Fruit fly (Drosophila melanogaster) whole organism, prepupa: ENCODE measurements around the gene mthl5.

Experiments used
- Blimp-1 ChIP-seq: fragments of 200-800 bp; sonication (Bioruptor generic); optimal IDR thresholded peaks from 3 replicates; lab custom pipeline; 2017; ENCODE audit warnings: missing biosample characterization, missing genetic modification characterization, mild to moderate bottlenecking, moderate library complexity, missing genetic modification reagents
- CG10631 ChIP-seq: fragments of 200-800 bp; sonication (Bioruptor generic); optimal IDR thresholded peaks from 2 replicates; lab custom pipeline; 2016; ENCODE audit warnings: missing biosample characterization, missing genetic modification characterization
- CG11294 ChIP-seq: fragments of 200-800 bp; sonication (Bioruptor generic); IDR thresholded peaks from 2 replicates; pipeline ENCODE4 v1.3.6; 2022; ENCODE audit warnings: missing biosample characterization, missing genetic modification characterization
- CG11762 ChIP-seq: fragments of 200-800 bp; sonication (Bioruptor generic); optimal IDR thresholded peaks from 3 replicates; lab custom pipeline; 2016; ENCODE audit warnings: missing biosample characterization, missing genetic modification characterization; ENCODE audit not compliant: insufficient read depth
- CG16779 ChIP-seq: fragments of 200-800 bp; sonication (Bioruptor generic); optimal IDR thresholded peaks from 3 replicates; lab custom pipeline; 2017; ENCODE audit warnings: missing biosample characterization, mild to moderate bottlenecking, missing genetic modification characterization
- CG3032 ChIP-seq: fragments of 200-800 bp; optimal IDR thresholded peaks from 2 replicates; lab custom pipeline; 2019; ENCODE audit warnings: missing biosample characterization, mild to moderate bottlenecking, missing genetic modification characterization, moderate library complexity
- CG31627 ChIP-seq: fragments of 200-800 bp; sonication (Bioruptor generic); optimal IDR thresholded peaks from 3 replicates; lab custom pipeline; 2016; ENCODE audit warnings: missing biosample characterization, missing genetic modification characterization
- CG32006 ChIP-seq: fragments of 200-800 bp; sonication (Bioruptor generic); optimal IDR thresholded peaks from 3 replicates; lab custom pipeline; 2017; ENCODE audit warnings: missing biosample characterization, mild to moderate bottlenecking, missing genetic modification characterization
- CG34406 ChIP-seq: fragments of 200-800 bp; sonication (Bioruptor generic); optimal IDR thresholded peaks from 3 replicates; lab custom pipeline; 2016; ENCODE audit warnings: missing biosample characterization, missing genetic modification characterization
- CG3919 ChIP-seq: fragments of 200-800 bp; sonication (Bioruptor generic); optimal IDR thresholded peaks from 3 replicates; lab custom pipeline; 2016; ENCODE audit warnings: missing biosample characterization, missing genetic modification characterization
- CG4318 ChIP-seq: fragments of 200-800 bp; sonication (Bioruptor generic); optimal IDR thresholded peaks from 3 replicates; lab custom pipeline; 2017; ENCODE audit warnings: missing biosample characterization, mild to moderate bottlenecking, missing genetic modification characterization
- CG6276 ChIP-seq: fragments of 200-800 bp; sonication (Bioruptor generic); optimal IDR thresholded peaks from 2 replicates; lab custom pipeline; 2017; ENCODE audit warnings: missing biosample characterization, mild to moderate bottlenecking, missing genetic modification characterization
- CG6792 ChIP-seq: fragments of 200-800 bp; sonication (Bioruptor generic); optimal IDR thresholded peaks from 3 replicates; lab custom pipeline; 2016; ENCODE audit warnings: missing biosample characterization, missing genetic modification characterization
- CG6808 ChIP-seq: fragments of 200-800 bp; sonication (Bioruptor generic); optimal IDR thresholded peaks from 3 replicates; lab custom pipeline; 2017; ENCODE audit warnings: missing biosample characterization, missing genetic modification characterization, mild to moderate bottlenecking, moderate library complexity, missing genetic modification reagents
- CG7368 ChIP-seq: fragments of 200-800 bp; sonication (Bioruptor generic); optimal IDR thresholded peaks from 3 replicates; lab custom pipeline; 2016; ENCODE audit warnings: missing biosample characterization, missing genetic modification characterization
- CG8119 ChIP-seq: fragments of 200-800 bp; sonication (Bioruptor generic); IDR thresholded peaks from 3 replicates; pipeline ENCODE4 v1.3.6; 2022; ENCODE audit warnings: missing biosample characterization, missing genetic modification characterization
- CG8319 ChIP-seq: fragments of 200-800 bp; sonication (Bioruptor generic); optimal IDR thresholded peaks from 3 replicates; lab custom pipeline; 2016; ENCODE audit warnings: missing biosample characterization, missing genetic modification characterization
- CG8632 ChIP-seq: fragments of 200-800 bp; sonication (Bioruptor generic); optimal IDR thresholded peaks from 3 replicates; lab custom pipeline; 2016; ENCODE audit warnings: missing biosample characterization, missing genetic modification characterization
- CG9139 ChIP-seq: fragments of 200-800 bp; sonication (Bioruptor generic); optimal IDR thresholded peaks from 3 replicates; lab custom pipeline; 2017; ENCODE audit warnings: missing biosample characterization, mild to moderate bottlenecking, missing genetic modification characterization
- Eip78C ChIP-seq: fragments of 200-800 bp; sonication (Bioruptor generic); peaks from one replicate; lab custom pipeline; 2016; ENCODE audit warnings: missing biosample characterization, missing genetic modification characterization
- Eip93F ChIP-seq: fragments of 200-800 bp; sonication (Bioruptor generic); optimal IDR thresholded peaks from 2 replicates; lab custom pipeline; 2016; ENCODE audit warnings: missing biosample characterization, mild to moderate bottlenecking, missing genetic modification characterization
- Ets21C ChIP-seq: fragments of 200-800 bp; sonication (Bioruptor generic); optimal IDR thresholded peaks from 3 replicates; lab custom pipeline; 2016; ENCODE audit warnings: missing biosample characterization, missing genetic modification characterization
- Ets96B ChIP-seq: fragments of 200-800 bp; optimal IDR thresholded peaks from 2 replicates; lab custom pipeline; 2019; ENCODE audit warnings: missing biosample characterization, mild to moderate bottlenecking, missing genetic modification characterization, moderate library complexity
- Gug ChIP-seq: fragments of 200-800 bp; sonication (Bioruptor generic); IDR thresholded peaks from 2 replicates; pipeline ENCODE4 v1.3.6; 2022; ENCODE audit warnings: missing biosample characterization, missing genetic modification characterization
- Hr38 ChIP-seq: sonication (Bioruptor generic); optimal IDR thresholded peaks from 2 replicates; lab custom pipeline; 2016; ENCODE audit warnings: missing biosample characterization, missing genetic modification characterization
- Hr39 ChIP-seq: fragments of 200-800 bp; sonication (Bioruptor generic); optimal IDR thresholded peaks from 2 replicates; lab custom pipeline; 2016; ENCODE audit warnings: missing biosample characterization, missing genetic modification characterization
- Lpt ChIP-seq: fragments of 200-800 bp; sonication (Bioruptor generic); optimal IDR thresholded peaks from 3 replicates; lab custom pipeline; 2016; ENCODE audit warnings: missing biosample characterization, missing genetic modification characterization
- Met ChIP-seq: fragments of 200-800 bp; sonication (Bioruptor generic); optimal IDR thresholded peaks from 3 replicates; lab custom pipeline; 2016; ENCODE audit warnings: missing biosample characterization, missing genetic modification characterization
- OdsH ChIP-seq: fragments of 200-800 bp; sonication (Bioruptor generic); optimal IDR thresholded peaks from 3 replicates; lab custom pipeline; 2016; ENCODE audit warnings: missing biosample characterization, missing genetic modification characterization
- Smox ChIP-seq: fragments of 200-800 bp; sonication (Bioruptor generic); optimal IDR thresholded peaks from 3 replicates; lab custom pipeline; 2016; ENCODE audit warnings: missing biosample characterization, missing genetic modification characterization
- Sox102F ChIP-seq: fragments of 200-800 bp; sonication (Bioruptor generic); optimal IDR thresholded peaks from 2 replicates; lab custom pipeline; 2016; ENCODE audit warnings: missing biosample characterization, mild to moderate bottlenecking, missing genetic modification characterization
- Sox14 ChIP-seq: fragments of 200-800 bp; sonication (Bioruptor generic); optimal IDR thresholded peaks from 3 replicates; lab custom pipeline; 2016; ENCODE audit warnings: missing biosample characterization, missing genetic modification characterization
- acj6 ChIP-seq: fragments of 200-800 bp; sonication (Bioruptor generic); optimal IDR thresholded peaks from 3 replicates; lab custom pipeline; 2016; ENCODE audit warnings: missing biosample characterization, missing genetic modification characterization
- cyc ChIP-seq: fragments of 200-800 bp; sonication (Bioruptor generic); optimal IDR thresholded peaks from 3 replicates; lab custom pipeline; 2016; ENCODE audit warnings: missing biosample characterization, missing genetic modification characterization
- dac ChIP-seq: fragments of 200-800 bp; sonication (Bioruptor generic); optimal IDR thresholded peaks from 2 replicates; lab custom pipeline; 2017; ENCODE audit warnings: missing biosample characterization, mild to moderate bottlenecking, missing genetic modification characterization
- dsx ChIP-seq: fragments of 200-800 bp; optimal IDR thresholded peaks from 3 replicates; lab custom pipeline; 2019; ENCODE audit warnings: missing biosample characterization, mild to moderate bottlenecking, missing genetic modification characterization, moderate library complexity; ENCODE audit not compliant: poor library complexity, severe bottlenecking
- eg ChIP-seq: fragments of 200-800 bp; sonication (Bioruptor generic); IDR thresholded peaks from 3 replicates; pipeline ENCODE4 v1.3.6; 2022; ENCODE audit warnings: missing biosample characterization, missing genetic modification characterization
- esn ChIP-seq: fragments of 200-800 bp; sonication (Bioruptor generic); optimal IDR thresholded peaks from 2 replicates; lab custom pipeline; 2016; ENCODE audit warnings: missing biosample characterization, mild to moderate bottlenecking, missing genetic modification characterization, moderate library complexity
- fd59A ChIP-seq: fragments of 200-800 bp; sonication (Bioruptor generic); optimal IDR thresholded peaks from 2 replicates; lab custom pipeline; 2017; ENCODE audit warnings: missing biosample characterization, mild to moderate bottlenecking, missing genetic modification characterization, missing genetic modification reagents
- fd85E ChIP-seq: fragments of 200-800 bp; sonication (Bioruptor generic); optimal IDR thresholded peaks from 3 replicates; lab custom pipeline; 2016; ENCODE audit warnings: missing biosample characterization, missing genetic modification characterization
- fkh ChIP-seq: fragments of 200-800 bp; sonication (Bioruptor generic); optimal IDR thresholded peaks from 3 replicates; lab custom pipeline; 2017; ENCODE audit warnings: missing biosample characterization, mild to moderate bottlenecking, missing genetic modification characterization, moderate library complexity
- net ChIP-seq: fragments of 200-800 bp; sonication (Bioruptor generic); optimal IDR thresholded peaks from 3 replicates; lab custom pipeline; 2016; ENCODE audit warnings: missing biosample characterization, missing genetic modification characterization
- pdm3 ChIP-seq: fragments of 200-800 bp; sonication (Bioruptor generic); optimal IDR thresholded peaks from 3 replicates; lab custom pipeline; 2016; ENCODE audit warnings: missing biosample characterization, missing genetic modification characterization
- salr ChIP-seq, 2 experiments: fragments of 200-800 bp; sonication (Bioruptor generic); optimal IDR thresholded peaks; 3 replicates each; lab custom pipeline; 2016 to 2018; ENCODE audit warnings: missing biosample characterization in 2 of 2, missing genetic modification characterization in 2 of 2, mild to moderate bottlenecking in 1 of 2
- spab ChIP-seq: fragments of 200-800 bp; sonication (Bioruptor generic); optimal IDR thresholded peaks from 2 replicates; lab custom pipeline; 2017; ENCODE audit warnings: missing biosample characterization, mild to moderate bottlenecking, missing genetic modification characterization, missing genetic modification reagents
- svp ChIP-seq: fragments of 200-800 bp; sonication (Bioruptor generic); peaks from one replicate; lab custom pipeline; 2016; ENCODE audit warnings: missing biosample characterization, missing genetic modification characterization
- topi ChIP-seq: fragments of 200-800 bp; sonication (Bioruptor generic); optimal IDR thresholded peaks from 3 replicates; lab custom pipeline; 2016; ENCODE audit warnings: missing biosample characterization, missing genetic modification characterization

mthl5 gene

dm6 chr3R:11872692-11873091 is 14.3 kb downstream of the mthl5 start (continued):
- peak; percentile 43 for TF ChIP-seq acj6 (GFP tag; lab: Kevin White, UChicago)
- TF ChIP-seq Hr38 (GFP tag; lab: Kevin White, UChicago), result no peak
- TF ChIP-seq CG11294 (GFP tag; lab: Robert Waterston, UW), result no peak
- TF ChIP-seq CG31627, result no peak
- no peak for TF ChIP-seq Gug (GFP tag; lab: Robert Waterston, UW)
- no peak for TF ChIP-seq CG6808 (GFP tag; lab: Kevin White, UChicago)
- peak; percentile 57 for TF ChIP-seq Eip78C (GFP tag; lab: Kevin White, UChicago)
- no peak for TF ChIP-seq pdm3 (GFP tag; lab: Kevin White, UChicago)
- TF ChIP-seq CG3919 (GFP tag; lab: Kevin White, UChicago), result peak; percentile 74
- TF ChIP-seq Lpt (GFP tag; lab: Kevin White, UChicago), result no peak
- peak; percentile 18 for TF ChIP-seq CG3032 (tag; lab: Kevin White, UChicago)
- no peak for TF ChIP-seq CG16779 (tag; lab: Kevin White, UChicago)
- no peak for TF ChIP-seq eg (GFP tag; lab: Robert Waterston, UW)
- TF ChIP-seq dac (GFP tag; lab: Kevin White, UChicago), result no peak
- TF ChIP-seq Met (GFP tag; lab: Kevin White, UChicago), result peak; percentile 56
- TF ChIP-seq Ets21C, result peak; percentile 15
- peak; percentile 44 for TF ChIP-seq CG34406 (GFP tag; lab: Kevin White, UChicago)
- TF ChIP-seq Hr39, result peak; percentile 35
- no peak for TF ChIP-seq CG4318 (GFP tag; lab: Kevin White, UChicago)
- no peak for TF ChIP-seq fkh (GFP tag; lab: Kevin White, UChicago)
- TF ChIP-seq CG6792, result peak; percentile 61
- TF ChIP-seq net (GFP tag; lab: Kevin White, UChicago), result peak; percentile 1
- TF ChIP-seq CG8119 (GFP tag; lab: Robert Waterston, UW), result peak; percentile 39; the same call in 1 of the 3 replicates
- TF ChIP-seq salr (GFP tag; optimal IDR thresholded peaks at IDR 0.05; lab: Kevin White, UChicago), result no peak
- TF ChIP-seq OdsH (GFP tag; lab: Kevin White, UChicago), result peak; percentile 36
- TF ChIP-seq Sox14 (GFP tag; lab: Kevin White, UChicago), result no peak
- TF ChIP-seq CG11762 (GFP tag; lab: Kevin White, UChicago), result peak; percentile 53
- peak; percentile 18 for TF ChIP-seq Ets96B
- peak; percentile 77 for TF ChIP-seq esn (GFP tag; lab: Kevin White, UChicago)

- peak; percentile 17 for TF ChIP-seq fkh (GFP tag; lab: Kevin White, UChicago)
- TF ChIP-seq Sox14 (GFP tag; lab: Kevin White, UChicago), result no peak
Observed at dm6 chr3R:11870135-11870534, 16.8 kb downstream of the mthl5 start.

- peak; percentile 34 for TF ChIP-seq spab
- TF ChIP-seq CG8632, result no peak
- no peak for TF ChIP-seq CG7368 (GFP tag; lab: Kevin White, UChicago)
- no peak for TF ChIP-seq fd59A (GFP tag; lab: Kevin White, UChicago)
- peak; percentile 8 for TF ChIP-seq dac (GFP tag; lab: Kevin White, UChicago)
- TF ChIP-seq Sox102F, result no peak
- peak; percentile 29 for TF ChIP-seq Eip78C (GFP tag; lab: Kevin White, UChicago)
- no peak for TF ChIP-seq Eip93F (GFP tag; lab: Kevin White, UChicago)
- TF ChIP-seq CG9139 (GFP tag; lab: Kevin White, UChicago), result no peak
- no peak for TF ChIP-seq CG11294 (GFP tag; lab: Robert Waterston, UW)
- TF ChIP-seq Smox (GFP tag; lab: Kevin White, UChicago), result no peak
- TF ChIP-seq topi (GFP tag; lab: Kevin White, UChicago), result no peak
- TF ChIP-seq CG6276, result peak; percentile 48
- TF ChIP-seq Met (GFP tag; lab: Kevin White, UChicago), result no peak
- no peak for TF ChIP-seq dsx
- peak; percentile 26 for TF ChIP-seq CG6808 (GFP tag; lab: Kevin White, UChicago)
- peak; percentile 6 for TF ChIP-seq CG10631 (GFP tag; lab: Kevin White, UChicago)
- peak; percentile 73 for TF ChIP-seq svp (GFP tag; lab: Kevin White, UChicago)
- peak; percentile 62 for TF ChIP-seq CG3919 (GFP tag; lab: Kevin White, UChicago)
- no peak for TF ChIP-seq Sox14 (GFP tag; lab: Kevin White, UChicago)
- TF ChIP-seq Hr39, result no peak
- no peak for TF ChIP-seq fd85E (GFP tag; lab: Kevin White, UChicago)
- no peak for TF ChIP-seq OdsH (GFP tag; lab: Kevin White, UChicago)
- TF ChIP-seq Gug (GFP tag; lab: Robert Waterston, UW), result 0 out of 2 replicates have a peak, but pooled peaks have one; percentile 26
- peak; percentile 11 for TF ChIP-seq Blimp-1
- TF ChIP-seq cyc (GFP tag; lab: Kevin White, UChicago), result peak; percentile 18
- TF ChIP-seq CG6792, result no peak
- no peak for TF ChIP-seq CG32006 (GFP tag; lab: Kevin White, UChicago)
- TF ChIP-seq CG8319 (GFP tag; lab: Kevin White, UChicago), result peak; percentile 13
Observed at dm6 chr3R:11869675-11870074, 17.3 kb downstream of the mthl5 start.
